Worm (Caenorhabditis elegans): Measurements from ENCODE around the gene fbxa-169.
A peak's percentile ranks its signal among the peaks of the same experiment; 100 is the strongest.

The fbxa-169 gene

ce11 chrII:13632238-13632637 is 16.1 kb upstream of the fbxa-169 start, which contains the start of gene tag-10:
Gene tag-10, plus strand, starts transcription at chrII:13632584.
- no peak for TF ChIP-seq Y79H2A.3 (GFP tag; conservative IDR thresholded peaks at IDR 0.05)
- TF ChIP-seq nfya-1 (tag; optimal IDR thresholded peaks at IDR 0.05; ENCODE audit: borderline replicate concordance, insufficient read depth), result no peak
- no peak for TF ChIP-seq attf-5 (GFP tag; optimal IDR thresholded peaks at IDR 0.05)
- TF ChIP-seq unc-130 (GFP tag; optimal IDR thresholded peaks at IDR 0.05), result no peak
- no peak for TF ChIP-seq bed-1 (GFP tag; IDR thresholded peaks at IDR 0.05)
- no peak for TF ChIP-seq ceh-79 (tag; optimal IDR thresholded peaks at IDR 0.05)
- TF ChIP-seq ztf-22 (GFP tag; optimal IDR thresholded peaks at IDR 0.05), result no peak
- TF ChIP-seq C06A6.2 (GFP tag; conservative IDR thresholded peaks at IDR 0.05), result no peak
- no peak for TF ChIP-seq dpl-1 (GFP tag; optimal IDR thresholded peaks at IDR 0.05)
- TF ChIP-seq F49E8.2 (tag; optimal IDR thresholded peaks at IDR 0.05; ENCODE audit: insufficient read depth), result no peak
- no peak for TF ChIP-seq sdz-38 (tag; optimal IDR thresholded peaks at IDR 0.05)
- TF ChIP-seq nfya-2 (GFP tag; IDR thresholded peaks at IDR 0.05), result no peak
- TF ChIP-seq mes-4 (tag; optimal IDR thresholded peaks at IDR 0.05), result no peak
- no peak for TF ChIP-seq egl-18 (GFP tag; IDR thresholded peaks at IDR 0.05)
- TF ChIP-seq egl-44 (GFP tag; IDR thresholded peaks at IDR 0.05), result no peak
- TF ChIP-seq aptf-2 (GFP tag; conservative IDR thresholded peaks at IDR 0.05), result no peak
- no peak for TF ChIP-seq him-1 (tag; optimal IDR thresholded peaks at IDR 0.05)
- TF ChIP-seq lin-40 (tag; optimal IDR thresholded peaks at IDR 0.05), result no peak

- no peak for TF ChIP-seq die-1 (tag; optimal IDR thresholded peaks at IDR 0.05)
- no peak for TF ChIP-seq lin-26 (GFP tag; IDR thresholded peaks at IDR 0.05)
- TF ChIP-seq ceh-40 (GFP tag; IDR thresholded peaks at IDR 0.05), result no peak
- TF ChIP-seq K11D2.4 (GFP tag; IDR thresholded peaks at IDR 0.05), result 0 out of 2 replicates have a peak, but pooled peaks have one; percentile 11
- TF ChIP-seq egl-44 (GFP tag; IDR thresholded peaks at IDR 0.05), result no peak
- no peak for TF ChIP-seq snpc-3.4 (tag; optimal IDR thresholded peaks at IDR 0.05)
- TF ChIP-seq let-526 (GFP tag; IDR thresholded peaks at IDR 0.05), result no peak
- no peak for TF ChIP-seq Y79H2A.3 (GFP tag; conservative IDR thresholded peaks at IDR 0.05)
- TF ChIP-seq akir-1 (GFP tag; optimal IDR thresholded peaks at IDR 0.05), result no peak
- TF ChIP-seq sdz-38 (tag; optimal IDR thresholded peaks at IDR 0.05), result no peak
- no peak for TF ChIP-seq ceh-27 (GFP tag; optimal IDR thresholded peaks at IDR 0.05)
- no peak for TF ChIP-seq ama-1 (optimal IDR thresholded peaks at IDR 0.05)
- no peak for TF ChIP-seq ama-1 (GFP tag; optimal IDR thresholded peaks at IDR 0.05)
- TF ChIP-seq Y56A3A.18 (GFP tag; IDR thresholded peaks at IDR 0.05), result 0 out of 2 replicates have a peak, but pooled peaks have one; percentile 38
- TF ChIP-seq somi-1 (GFP tag; optimal IDR thresholded peaks at IDR 0.05), result no peak
- TF ChIP-seq F55B11.4 (tag; optimal IDR thresholded peaks at IDR 0.05; ENCODE audit: borderline replicate concordance, insufficient read depth), result no peak
- TF ChIP-seq Y53G8AR.9 (GFP tag; conservative IDR thresholded peaks at IDR 0.05), result peak; percentile 67
- TF ChIP-seq pbrm-1 (GFP tag; IDR thresholded peaks at IDR 0.05), result no peak
- no peak for TF ChIP-seq rpc-1 (optimal IDR thresholded peaks at IDR 0.05)
- no peak for TF ChIP-seq rpc-1 (tag; optimal IDR thresholded peaks at IDR 0.05)
- no peak for TF ChIP-seq Y95B8A.8 (GFP tag; IDR thresholded peaks at IDR 0.05)
- no peak for TF ChIP-seq hlh-12 (tag; optimal IDR thresholded peaks at IDR 0.05)
- no peak for TF ChIP-seq nhr-80 (tag; optimal IDR thresholded peaks at IDR 0.05)
- no peak for TF ChIP-seq F10E7.11 (tag; optimal IDR thresholded peaks at IDR 0.05)
- no peak for TF ChIP-seq cebp-1 (GFP tag; IDR thresholded peaks at IDR 0.05)
- TF ChIP-seq cebp-1 (tag; optimal IDR thresholded peaks at IDR 0.05), result no peak
- TF ChIP-seq ccch-3 (GFP tag; optimal IDR thresholded peaks at IDR 0.05), result no peak
These were observed 11.7 kb upstream of the fbxa-169 start for ce11 chrII:13636596-13636995.
